Worm (Caenorhabditis elegans) whole organism, L3 larva: Measurements from ENCODE around the gene nhr-238.

Source experiments
- ceh-16 ChIP-seq: sonication (generic microtip); optimal IDR thresholded peaks from 2 replicates; lab custom pipeline; 2017; ENCODE audit warnings: missing biosample characterization, missing genetic modification characterization
- ceh-28 ChIP-seq: fragments of 150-350 bp; optimal IDR thresholded peaks from 2 replicates; lab custom pipeline; 2014; ENCODE audit warnings: missing biosample characterization, missing genetic modification reagents, missing genetic modification characterization
- ceh-82 ChIP-seq: fragments of 150-350 bp; optimal IDR thresholded peaks from 2 replicates; lab custom pipeline; 2014; ENCODE audit warnings: missing biosample characterization, missing genetic modification characterization
- daf-12 ChIP-seq: fragments of 150-350 bp; optimal IDR thresholded peaks from 2 replicates; lab custom pipeline; 2014; ENCODE audit warnings: missing biosample characterization, missing genetic modification reagents, missing genetic modification characterization
- elt-1 ChIP-seq: fragments of 150-350 bp; optimal IDR thresholded peaks from 2 replicates; lab custom pipeline; 2014; ENCODE audit warnings: missing biosample characterization, missing genetic modification characterization
- elt-2 ChIP-seq: sonication (generic microtip); optimal IDR thresholded peaks from 2 replicates; lab custom pipeline; 2016; ENCODE audit warnings: missing genetic modification reagents, mild to moderate bottlenecking, missing genetic modification characterization, missing compliant biosample characterization
- lin-15B ChIP-seq: fragments of 150-350 bp; optimal IDR thresholded peaks from 2 replicates; lab custom pipeline; 2014; ENCODE audit warnings: missing biosample characterization, missing genetic modification characterization
- mdl-1 ChIP-seq: fragments of 150-350 bp; optimal IDR thresholded peaks from 2 replicates; lab custom pipeline; 2014; ENCODE audit warnings: missing biosample characterization, missing genetic modification characterization
- pha-4 ChIP-seq: fragments of 150-350 bp; optimal IDR thresholded peaks from 2 replicates; lab custom pipeline; 2014; ENCODE audit warnings: missing biosample characterization, missing genetic modification reagents, missing genetic modification characterization
- pqm-1 ChIP-seq: fragments of 150-350 bp; optimal IDR thresholded peaks from 2 replicates; lab custom pipeline; 2017; ENCODE audit warnings: missing biosample characterization, missing genetic modification characterization, inconsistent platforms
- snpc-4 ChIP-seq: fragments of 150-350 bp; optimal IDR thresholded peaks from 2 replicates; lab custom pipeline; 2014; ENCODE audit warnings: missing biosample characterization, missing genetic modification characterization
- unc-39 ChIP-seq: sonication (generic microtip); optimal IDR thresholded peaks from 4 replicates; lab custom pipeline; 2017; ENCODE audit warnings: missing biosample characterization, missing genetic modification characterization
- unc-62 ChIP-seq: fragments of 150-350 bp; sonication (generic microtip); optimal IDR thresholded peaks from 4 replicates; lab custom pipeline; 2014; ENCODE audit warnings: missing biosample characterization, missing genetic modification reagents, missing genetic modification characterization
- zag-1 ChIP-seq: fragments of 150-350 bp; optimal IDR thresholded peaks from 2 replicates; lab custom pipeline; 2014; ENCODE audit warnings: missing biosample characterization, missing genetic modification characterization
- ztf-4 ChIP-seq: fragments of 150-350 bp; optimal IDR thresholded peaks from 2 replicates; lab custom pipeline; 2014; ENCODE audit warnings: missing biosample characterization, missing genetic modification characterization

Gene nhr-238

DNA sequence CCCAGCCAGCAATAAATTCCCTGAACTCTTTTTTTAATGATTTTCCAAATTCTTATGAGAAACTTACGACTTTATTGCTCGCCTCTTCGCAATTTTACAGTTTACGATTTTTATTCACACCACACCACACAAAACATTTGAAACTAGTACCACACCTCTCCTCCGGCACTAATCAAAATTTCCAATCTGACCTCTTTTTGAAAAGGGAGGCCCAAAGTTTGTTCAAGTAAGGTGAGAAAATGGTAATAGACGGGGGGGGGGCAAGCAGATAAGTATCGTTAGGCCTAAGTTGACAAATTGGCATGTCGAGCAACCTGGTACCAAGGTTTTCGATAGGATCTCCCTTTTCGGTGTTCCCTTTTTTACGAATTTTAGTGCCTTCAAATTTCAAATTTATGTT is 49.4 kb downstream of the nhr-238 start:
- TF ChIP-seq pha-4 (tag; lab: Kevin White, UChicago): no peak
- peak; percentile 4 for TF ChIP-seq elt-1 (tag; lab: Kevin White, UChicago)
- no peak for TF ChIP-seq ceh-28 (tag; lab: Kevin White, UChicago)
- no peak for TF ChIP-seq ceh-16 (tag; lab: Kevin White, UChicago)
- TF ChIP-seq snpc-4 (tag; lab: Kevin White, UChicago): no peak
- TF ChIP-seq ceh-82 (tag; lab: Kevin White, UChicago): no peak
- TF ChIP-seq daf-12 (tag; lab: Kevin White, UChicago): no peak

DNA sequence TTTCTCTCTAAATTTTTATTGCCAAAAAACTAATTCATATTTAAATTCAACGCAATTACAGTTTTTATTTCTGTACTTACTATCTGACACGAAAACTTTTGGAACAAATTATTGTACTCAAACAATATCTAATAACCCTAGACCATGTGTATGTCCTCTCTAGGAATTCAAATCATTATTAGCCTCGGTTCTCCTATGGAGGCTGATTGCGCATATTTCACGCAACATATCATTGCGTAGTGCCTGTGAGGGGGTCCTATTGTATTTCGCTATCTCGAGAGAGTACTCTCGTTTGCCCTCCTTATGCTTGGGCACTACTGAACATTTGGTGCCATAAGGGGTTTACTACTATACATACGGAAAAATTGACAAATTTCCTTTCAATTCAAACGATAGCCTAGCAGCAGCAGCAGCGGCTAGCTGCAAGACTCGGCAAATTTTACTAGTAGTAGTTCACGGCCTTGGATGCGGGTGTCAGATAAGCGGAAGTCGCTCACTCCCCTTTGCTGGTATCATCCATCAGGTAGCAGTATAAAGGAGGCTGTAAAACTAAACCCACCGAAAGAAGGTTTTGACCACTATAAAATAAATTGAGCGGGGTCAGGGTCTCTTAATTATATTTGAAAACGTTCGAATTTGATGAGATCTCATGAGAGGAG is 50.5 kb downstream of the nhr-238 start:
- TF ChIP-seq unc-62: no peak
- TF ChIP-seq lin-15B (tag; lab: Kevin White, UChicago): no peak
- no peak for TF ChIP-seq zag-1 (tag; lab: Kevin White, UChicago)
- no peak for TF ChIP-seq pqm-1
- TF ChIP-seq unc-39: no peak
- TF ChIP-seq ztf-4: no peak
- no peak for TF ChIP-seq mdl-1 (tag; lab: Kevin White, UChicago)
- no peak for TF ChIP-seq elt-2 (tag; lab: Kevin White, UChicago)
